Worm (Caenorhabditis elegans): ENCODE measurements around the gene F40G12.5.

- TF ChIP-seq ceh-79 (tag; optimal IDR thresholded peaks at IDR 0.05) (no peak), ztf-3 (GFP tag; optimal IDR thresholded peaks at IDR 0.05) (no peak), nhr-80 (tag; optimal IDR thresholded peaks at IDR 0.05) (no peak), nfya-1 (tag; optimal IDR thresholded peaks at IDR 0.05; ENCODE audit: borderline replicate concordance, insufficient read depth) (no peak), ama-1 (optimal IDR thresholded peaks at IDR 0.05) (no peak), ama-1 (GFP tag; optimal IDR thresholded peaks at IDR 0.05) (no peak), him-1 (tag; optimal IDR thresholded peaks at IDR 0.05) (no peak), ztf-28 (GFP tag; IDR thresholded peaks at IDR 0.05) (no peak)
Measured at ce11 chrV:14226373-14226772, 44.3 kb downstream of the F40G12.5 start, which contains the start of gene nep-21.

Measured in whole organism, young adult.